Worm (Caenorhabditis elegans) whole organism, L1 larva: Measurements from ENCODE around the gene srh-268.

Experiments used
- aha-1 ChIP-seq: fragments of 150-350 bp; optimal IDR thresholded peaks from 2 replicates; lab custom pipeline; 2014; ENCODE audit warnings: missing biosample characterization, missing genetic modification characterization
- alr-1 ChIP-seq: fragments of 200-800 bp; sonication (Bioruptor generic); optimal IDR thresholded peaks from 2 replicates; lab custom pipeline; 2018; ENCODE audit warnings: borderline replicate concordance, mild to moderate bottlenecking, missing genetic modification characterization, missing compliant biosample characterization
- ama-1 ChIP-seq: fragments of 150-350 bp; optimal IDR thresholded peaks from 2 replicates; lab custom pipeline; 2014
- blmp-1 ChIP-seq: fragments of 150-350 bp; optimal IDR thresholded peaks from 2 replicates; lab custom pipeline; 2014; ENCODE audit warnings: missing biosample characterization, missing genetic modification characterization
- ceh-8 ChIP-seq: fragments of 200-800 bp; sonication (Bioruptor generic); optimal IDR thresholded peaks from 2 replicates; lab custom pipeline; 2018; ENCODE audit warnings: mild to moderate bottlenecking, missing genetic modification characterization, moderate library complexity, missing compliant biosample characterization
- ceh-82 ChIP-seq, 3 experiments: fragments of 150-350 bp in 1 of 3; sonication (generic microtip) in 2 of 3; optimal IDR thresholded peaks; 2 replicates each; lab custom pipeline; 2014 to 2017; ENCODE audit warnings: missing biosample characterization in 3 of 3, missing genetic modification characterization in 3 of 3
- ceh-88 ChIP-seq: fragments of 200-800 bp; sonication (Bioruptor generic); IDR thresholded peaks from 2 replicates; pipeline ENCODE4 v1.3.6; 2022; ENCODE audit warnings: missing genetic modification characterization, missing compliant biosample characterization
- ceh-90 ChIP-seq: sonication (generic microtip); optimal IDR thresholded peaks from 2 replicates; lab custom pipeline; 2016; ENCODE audit warnings: missing genetic modification characterization, missing compliant biosample characterization
- dpl-1 ChIP-seq, 3 experiments: fragments of 150-350 bp in 2 of 3; sonication (generic microtip) in 1 of 3; optimal IDR thresholded peaks; 2 replicates each; lab custom pipeline; 2014 to 2017; ENCODE audit warnings: missing biosample characterization in 3 of 3, missing genetic modification characterization in 3 of 3, missing genetic modification reagents in 3 of 3
- efl-1 ChIP-seq, 4 experiments: fragments of 150-350 bp; optimal IDR thresholded peaks in 3 of 4; peaks in 1 of 4; 1 replicate in 1 of 4; 2 replicates in 3 of 4; lab custom pipeline; 2014; ENCODE audit warnings: missing biosample characterization in 2 of 4, missing genetic modification characterization in 2 of 4, missing genetic modification reagents in 2 of 4
- efl-3 ChIP-seq: fragments of 200-800 bp; sonication (Bioruptor generic); optimal IDR thresholded peaks from 2 replicates; lab custom pipeline; 2018; ENCODE audit warnings: mild to moderate bottlenecking, missing genetic modification characterization, missing compliant biosample characterization
- elt-2 ChIP-seq: sonication (generic microtip); optimal IDR thresholded peaks from 2 replicates; lab custom pipeline; 2016; ENCODE audit warnings: missing genetic modification characterization, mild to moderate bottlenecking, inconsistent platforms, missing compliant biosample characterization, missing genetic modification reagents
- ets-5 ChIP-seq: fragments of 200-800 bp; sonication (Bioruptor generic); IDR thresholded peaks from 2 replicates; pipeline ENCODE4 v1.3.6; 2022; ENCODE audit warnings: missing genetic modification characterization, missing compliant biosample characterization
- fkh-10 ChIP-seq: sonication (generic microtip); optimal IDR thresholded peaks from 2 replicates; lab custom pipeline; 2017; ENCODE audit warnings: missing biosample characterization, missing genetic modification reagents, missing genetic modification characterization
- fkh-4 ChIP-seq: sonication (generic microtip); optimal IDR thresholded peaks from 2 replicates; lab custom pipeline; 2016; ENCODE audit warnings: missing compliant biosample characterization, missing genetic modification characterization, borderline replicate concordance
- fos-1 ChIP-seq: fragments of 150-350 bp; optimal IDR thresholded peaks from 2 replicates; lab custom pipeline; 2014; ENCODE audit warnings: missing biosample characterization, missing genetic modification characterization
- hlh-17 ChIP-seq: fragments of 200-800 bp; sonication (Bioruptor generic); optimal IDR thresholded peaks from 2 replicates; lab custom pipeline; 2018; ENCODE audit warnings: missing genetic modification characterization, mild to moderate bottlenecking, missing compliant biosample characterization, moderate library complexity, borderline replicate concordance
- hlh-4 ChIP-seq: sonication (generic microtip); optimal IDR thresholded peaks from 2 replicates; lab custom pipeline; 2016; ENCODE audit warnings: mild to moderate bottlenecking, missing genetic modification characterization, missing compliant biosample characterization
- hpl-2 ChIP-seq: fragments of 150-350 bp; optimal IDR thresholded peaks from 2 replicates; lab custom pipeline; 2014; ENCODE audit warnings: missing biosample characterization, missing genetic modification reagents, missing genetic modification characterization
- lin-13 ChIP-seq: fragments of 150-350 bp; optimal IDR thresholded peaks from 2 replicates; lab custom pipeline; 2014; ENCODE audit warnings: missing biosample characterization, missing genetic modification reagents, missing genetic modification characterization
- lin-15B ChIP-seq: fragments of 150-350 bp; sonication (generic microtip); optimal IDR thresholded peaks from 3 replicates; lab custom pipeline; 2014; ENCODE audit warnings: missing biosample characterization, missing genetic modification characterization
- lin-35 ChIP-seq, 2 experiments: fragments of 150-350 bp; optimal IDR thresholded peaks; 2 replicates each; lab custom pipeline; 2014; ENCODE audit warnings: missing biosample characterization in 2 of 2, missing genetic modification characterization in 2 of 2, missing genetic modification reagents in 2 of 2
- lir-3 ChIP-seq: sonication (generic microtip); optimal IDR thresholded peaks from 2 replicates; lab custom pipeline; 2016; ENCODE audit warnings: mild to moderate bottlenecking, missing genetic modification characterization, moderate library complexity, missing compliant biosample characterization; ENCODE audit not compliant: poor library complexity
- lsy-2 ChIP-seq, 2 experiments: fragments of 150-350 bp; optimal IDR thresholded peaks; 2 replicates each; lab custom pipeline; 2014; ENCODE audit warnings: missing biosample characterization in 2 of 2, missing genetic modification characterization in 2 of 2
- mab-9 ChIP-seq: fragments of 200-800 bp; sonication (Bioruptor generic); IDR thresholded peaks from 2 replicates; pipeline ENCODE4 v1.3.6; 2022; ENCODE audit warnings: missing genetic modification reagents, missing genetic modification characterization, missing compliant biosample characterization
- mdl-1 ChIP-seq, 2 experiments: fragments of 150-350 bp; optimal IDR thresholded peaks; 2 replicates each; lab custom pipeline; 2014 to 2017; ENCODE audit warnings: missing biosample characterization in 2 of 2, missing genetic modification characterization in 2 of 2, inconsistent platforms in 1 of 2
- mep-1 ChIP-seq: fragments of 150-350 bp; optimal IDR thresholded peaks from 2 replicates; lab custom pipeline; 2014; ENCODE audit warnings: missing biosample characterization, missing genetic modification characterization
- nhr-12 ChIP-seq: sonication (generic microtip); optimal IDR thresholded peaks from 2 replicates; lab custom pipeline; 2017; ENCODE audit warnings: missing biosample characterization, missing genetic modification characterization
- nhr-19 ChIP-seq: fragments of 200-800 bp; sonication (Bioruptor generic); conservative IDR thresholded peaks from 2 replicates; pipeline ENCODE4 v1.3.6; 2022; ENCODE audit warnings: missing genetic modification characterization, missing compliant biosample characterization
- nhr-20 ChIP-seq: sonication (generic microtip); optimal IDR thresholded peaks from 2 replicates; lab custom pipeline; 2016; ENCODE audit warnings: mild to moderate bottlenecking, missing genetic modification characterization, missing compliant biosample characterization
- nhr-28 ChIP-seq: fragments of 150-350 bp; optimal IDR thresholded peaks from 2 replicates; lab custom pipeline; 2014; ENCODE audit warnings: missing biosample characterization, missing genetic modification characterization
- nhr-47 ChIP-seq: sonication (generic microtip); optimal IDR thresholded peaks from 2 replicates; lab custom pipeline; 2016; ENCODE audit warnings: mild to moderate bottlenecking, missing genetic modification characterization, moderate library complexity, missing compliant biosample characterization
- nhr-71 ChIP-seq: sonication (generic microtip); optimal IDR thresholded peaks from 2 replicates; lab custom pipeline; 2016; ENCODE audit warnings: mild to moderate bottlenecking, missing genetic modification characterization, moderate library complexity, missing compliant biosample characterization
- nhr-76 ChIP-seq: sonication (generic microtip); optimal IDR thresholded peaks from 2 replicates; lab custom pipeline; 2017; ENCODE audit warnings: missing biosample characterization, missing genetic modification characterization
- nhr-84 ChIP-seq: sonication (generic microtip); optimal IDR thresholded peaks from 2 replicates; lab custom pipeline; 2017; ENCODE audit warnings: missing biosample characterization, missing genetic modification characterization
- nhr-90 ChIP-seq: sonication (generic microtip); optimal IDR thresholded peaks from 2 replicates; lab custom pipeline; 2016; ENCODE audit warnings: mild to moderate bottlenecking, missing genetic modification characterization, missing compliant biosample characterization; ENCODE audit not compliant: poor library complexity
- pax-3 ChIP-seq: fragments of 200-800 bp; sonication (Bioruptor generic); optimal IDR thresholded peaks from 2 replicates; lab custom pipeline; 2018; ENCODE audit warnings: mild to moderate bottlenecking, missing genetic modification characterization, moderate library complexity, missing compliant biosample characterization
- pqm-1 ChIP-seq: sonication (generic microtip); optimal IDR thresholded peaks from 3 replicates; lab custom pipeline; 2017; ENCODE audit warnings: missing biosample characterization, missing genetic modification characterization
- rnt-1 ChIP-seq: sonication (generic microtip); optimal IDR thresholded peaks from 2 replicates; lab custom pipeline; 2016; ENCODE audit warnings: mild to moderate bottlenecking, missing genetic modification characterization, moderate library complexity, missing compliant biosample characterization
- skn-1 ChIP-seq: fragments of 150-350 bp; optimal IDR thresholded peaks from 2 replicates; lab custom pipeline; 2014; ENCODE audit warnings: missing biosample characterization, missing genetic modification characterization
- snpc-4 ChIP-seq: fragments of 150-350 bp; optimal IDR thresholded peaks from 2 replicates; lab custom pipeline; 2014; ENCODE audit warnings: missing biosample characterization, missing genetic modification characterization
- snu-23 ChIP-seq: sonication (generic microtip); optimal IDR thresholded peaks from 2 replicates; lab custom pipeline; 2016; ENCODE audit warnings: missing genetic modification characterization, missing compliant biosample characterization
- sptf-1 ChIP-seq: fragments of 150-350 bp; optimal IDR thresholded peaks from 2 replicates; lab custom pipeline; 2014; ENCODE audit warnings: missing biosample characterization, missing genetic modification characterization
- sup-37 ChIP-seq: fragments of 200-800 bp; sonication (Bioruptor generic); optimal IDR thresholded peaks from 2 replicates; lab custom pipeline; 2018; ENCODE audit warnings: mild to moderate bottlenecking, missing genetic modification characterization, missing compliant biosample characterization
- unc-62 ChIP-seq: fragments of 150-350 bp; optimal IDR thresholded peaks from 2 replicates; lab custom pipeline; 2014; ENCODE audit warnings: missing biosample characterization, missing genetic modification reagents, missing genetic modification characterization
- xbp-1 ChIP-seq: sonication (generic microtip); optimal IDR thresholded peaks from 2 replicates; lab custom pipeline; 2016; ENCODE audit warnings: missing genetic modification characterization, missing compliant biosample characterization
- zag-1 ChIP-seq: fragments of 150-350 bp; optimal IDR thresholded peaks from 2 replicates; lab custom pipeline; 2014; ENCODE audit warnings: missing biosample characterization, missing genetic modification characterization
- ztf-11 ChIP-seq, 2 experiments: sonication (generic microtip); optimal IDR thresholded peaks; 2 replicates each; lab custom pipeline; 2016 to 2017; ENCODE audit warnings: missing genetic modification characterization in 2 of 2, missing biosample characterization in 1 of 2, missing compliant biosample characterization in 1 of 2

Gene srh-268

ce11 chrV:7501194-7501593 lies 37.9 kb upstream of the srh-268 start:
- TF ChIP-seq nhr-71 = peak; percentile 40
- no peak for TF ChIP-seq lin-15B (tag; lab: Kevin White, UChicago)
- no peak for TF ChIP-seq ztf-11 (tag; optimal IDR thresholded peaks at IDR 0.05; lab: Kevin White, UChicago)
- TF ChIP-seq nhr-47 (tag; lab: Kevin White, UChicago) = peak; percentile 25
- TF ChIP-seq nhr-28 = no peak
- TF ChIP-seq efl-1 (optimal IDR thresholded peaks at IDR 0.05; lab: Kevin White, UChicago) = no peak
- TF ChIP-seq efl-1 (GFP tag; optimal IDR thresholded peaks at IDR 0.05 in 1 of 2; lab: Kevin White, UChicago) = no peak
- TF ChIP-seq hlh-4 = peak; percentile 96
- no peak for TF ChIP-seq fos-1 (tag; lab: Kevin White, UChicago)

ce11 chrV:7504271-7504670 lies 34.8 kb upstream of the srh-268 start, which contains the start of gene srh-229:
Gene srh-229 (minus strand): TSS chrV:7504371.
- TF ChIP-seq fkh-4 = no peak
- TF ChIP-seq lir-3 (tag; lab: Kevin White, UChicago) = no peak
- no peak for TF ChIP-seq elt-2 (tag; lab: Kevin White, UChicago)
- TF ChIP-seq unc-62 (GFP tag; lab: Kevin White, UChicago) = no peak
- no peak for TF ChIP-seq nhr-76
- no peak for TF ChIP-seq lin-35 (GFP tag; optimal IDR thresholded peaks at IDR 0.05; lab: Kevin White, UChicago)
- no peak for TF ChIP-seq aha-1 (tag; lab: Kevin White, UChicago)
- no peak for TF ChIP-seq hpl-2 (GFP tag; lab: Kevin White, UChicago)
- no peak for TF ChIP-seq ceh-82 (tag; optimal IDR thresholded peaks at IDR 0.05; lab: Kevin White, UChicago)
- TF ChIP-seq hlh-17 = no peak
- TF ChIP-seq nhr-90 (tag; lab: Kevin White, UChicago) = no peak

- TF ChIP-seq efl-3 (GFP tag; lab: Kevin White, UChicago) (no peak), xbp-1 (tag; lab: Kevin White, UChicago) (no peak), lsy-2 (tag; optimal IDR thresholded peaks at IDR 0.05; lab: Kevin White, UChicago) (peak in 1 of 2 experiments; percentile 27), nhr-90 (tag; lab: Kevin White, UChicago) (peak; percentile 30), ceh-90 (no peak), ets-5 (no peak), blmp-1 (no peak), pqm-1 (tag; lab: Kevin White, UChicago) (no peak), mdl-1 (tag; optimal IDR thresholded peaks at IDR 0.05; lab: Kevin White, UChicago) (peak in 1 of 2 experiments; percentile 2), sup-37 (no peak), nhr-84 (no peak), nhr-19 (GFP tag; lab: Robert Waterston, UW) (peak; percentile 47; the same call in 1 of the 2 replicates), hlh-17 (no peak), ama-1 (lab: Kevin White, UChicago) (no peak), fkh-10 (no peak), alr-1 (tag; lab: Kevin White, UChicago) (no peak), nhr-12 (no peak), nhr-76 (no peak), mab-9 (GFP tag; lab: Robert Waterston, UW) (no peak), mep-1 (tag; lab: Kevin White, UChicago) (no peak), rnt-1 (peak; percentile 35), efl-1 (optimal IDR thresholded peaks at IDR 0.05; lab: Kevin White, UChicago) (peak in 1 of 2 experiments; percentile 13), efl-1 (GFP tag; optimal IDR thresholded peaks at IDR 0.05 in 1 of 2; lab: Kevin White, UChicago) (peak in 1 of 2 experiments; percentile 50), nhr-71 (peak; percentile 20), ceh-88 (no peak), pax-3 (tag; lab: Kevin White, UChicago) (no peak), nhr-20 (tag; lab: Kevin White, UChicago) (peak; percentile 10), dpl-1 (GFP tag; optimal IDR thresholded peaks at IDR 0.05; lab: Kevin White, UChicago) (peak in 1 of 3 experiments; percentile 2), lin-13 (GFP tag; lab: Kevin White, UChicago) (no peak), hpl-2 (GFP tag; lab: Kevin White, UChicago) (no peak), snpc-4 (tag; lab: Kevin White, UChicago) (no peak), sptf-1 (no peak), snu-23 (GFP tag; lab: Kevin White, UChicago) (peak; percentile 47), elt-2 (tag; lab: Kevin White, UChicago) (no peak), skn-1 (tag; lab: Kevin White, UChicago) (no peak), ceh-8 (GFP tag; lab: Kevin White, UChicago) (no peak), lin-35 (GFP tag; optimal IDR thresholded peaks at IDR 0.05; lab: Kevin White, UChicago) (peak in 1 of 2 experiments; percentile 42), zag-1 (tag; lab: Kevin White, UChicago) (no peak)
Observed at ce11 chrV:7506207-7506606, 32.9 kb upstream of the srh-268 start.
